Worm (Caenorhabditis elegans) whole organism, young adult: ENCODE results near the gene nhr-267.

Experiments
- B0261.1 ChIP-seq: sonication (generic microtip); optimal IDR thresholded peaks from 2 replicates; lab custom pipeline; 2016; ENCODE audit warnings: mild to moderate bottlenecking, missing genetic modification characterization, moderate library complexity, missing compliant biosample characterization
- C06A6.2 ChIP-seq: fragments of 200-800 bp; sonication (Bioruptor generic); conservative IDR thresholded peaks from 2 replicates; pipeline ENCODE4 v1.3.6; 2022; ENCODE audit warnings: missing genetic modification characterization, missing compliant biosample characterization
- D2030.7 ChIP-seq: fragments of 200-800 bp; sonication (Bioruptor generic); IDR thresholded peaks from 2 replicates; pipeline ENCODE4 v1.3.6; 2022; ENCODE audit warnings: missing genetic modification reagents, missing genetic modification characterization, missing compliant biosample characterization
- F33H1.4 ChIP-seq: fragments of 200-800 bp; sonication (Bioruptor generic); IDR thresholded peaks from 2 replicates; pipeline ENCODE4 v1.3.6; 2022; ENCODE audit warnings: missing genetic modification reagents, missing genetic modification characterization, missing compliant biosample characterization
- F37B4.10 ChIP-seq: fragments of 200-800 bp; sonication (Bioruptor generic); IDR thresholded peaks from 2 replicates; pipeline ENCODE4 v1.3.6; 2022; ENCODE audit warnings: missing genetic modification characterization, missing compliant biosample characterization
- F49E8.2 ChIP-seq: sonication (generic microtip); optimal IDR thresholded peaks from 3 replicates; lab custom pipeline; 2017; ENCODE audit warnings: missing genetic modification characterization, mild to moderate bottlenecking, missing compliant biosample characterization, antibody characterized with exemption, moderate library complexity; ENCODE audit not compliant: insufficient read depth
- F52B5.7 ChIP-seq: sonication (generic microtip); optimal IDR thresholded peaks from 2 replicates; lab custom pipeline; 2016; ENCODE audit warnings: mild to moderate bottlenecking, missing genetic modification characterization, missing compliant biosample characterization
- F55B11.4 ChIP-seq: sonication (generic microtip); optimal IDR thresholded peaks from 2 replicates; lab custom pipeline; 2016; ENCODE audit warnings: missing compliant biosample characterization, missing genetic modification characterization, borderline replicate concordance; ENCODE audit not compliant: insufficient read depth
- K12H6.12 ChIP-seq: fragments of 200-800 bp; sonication (Bioruptor generic); optimal IDR thresholded peaks from 2 replicates; lab custom pipeline; 2018; ENCODE audit warnings: mild to moderate bottlenecking, missing genetic modification characterization, missing compliant biosample characterization
- Y53F4B.3 ChIP-seq: fragments of 200-800 bp; sonication (Bioruptor generic); IDR thresholded peaks from 2 replicates; pipeline ENCODE4 v1.3.6; 2022; ENCODE audit warnings: missing genetic modification reagents, missing genetic modification characterization, missing compliant biosample characterization
- Y56A3A.18 ChIP-seq: fragments of 200-800 bp; sonication (Bioruptor generic); IDR thresholded peaks from 2 replicates; pipeline ENCODE4 v1.3.6; 2022; ENCODE audit warnings: missing genetic modification reagents, missing genetic modification characterization, missing compliant biosample characterization
- ama-1 ChIP-seq, 3 experiments: fragments of 150-350 bp in 1 of 3; sonication (generic microtip) in 2 of 3; optimal IDR thresholded peaks; 2 replicates each; lab custom pipeline; 2014 to 2018; ENCODE audit warnings: missing biosample characterization in 2 of 3, missing genetic modification characterization in 2 of 3, missing genetic modification reagents in 2 of 3
- atf-7 ChIP-seq: sonication (generic microtip); optimal IDR thresholded peaks from 2 replicates; lab custom pipeline; 2017; ENCODE audit warnings: mild to moderate bottlenecking, missing genetic modification characterization, missing compliant biosample characterization
- attf-5 ChIP-seq: fragments of 200-800 bp; sonication (Bioruptor generic); optimal IDR thresholded peaks from 2 replicates; lab custom pipeline; 2018; ENCODE audit warnings: mild to moderate bottlenecking, missing genetic modification characterization, missing compliant biosample characterization
- cebp-1 ChIP-seq, 2 experiments: fragments of 200-800 bp in 1 of 2; sonication (Bioruptor generic) in 1 of 2; sonication (generic microtip) in 1 of 2; IDR thresholded peaks in 1 of 2; optimal IDR thresholded peaks in 1 of 2; 2 replicates each; pipeline versions ENCODE4 v1.3.6 to Lab custom; 2017 to 2022; ENCODE audit warnings: missing compliant biosample characterization in 2 of 2, missing genetic modification characterization in 2 of 2, mild to moderate bottlenecking in 1 of 2, missing genetic modification reagents in 1 of 2, moderate library complexity in 1 of 2
- ceh-79 ChIP-seq: sonication (generic microtip); optimal IDR thresholded peaks from 2 replicates; lab custom pipeline; 2017; ENCODE audit warnings: mild to moderate bottlenecking, missing genetic modification characterization, missing compliant biosample characterization
- chd-7 ChIP-seq: sonication (generic microtip); optimal IDR thresholded peaks from 2 replicates; lab custom pipeline; 2016; ENCODE audit warnings: mild to moderate bottlenecking, missing genetic modification characterization, moderate library complexity, missing compliant biosample characterization
- die-1 ChIP-seq: sonication (generic microtip); optimal IDR thresholded peaks from 2 replicates; lab custom pipeline; 2016; ENCODE audit warnings: missing genotype, mild to moderate bottlenecking, missing genetic modification characterization, missing compliant biosample characterization
- egl-18 ChIP-seq: fragments of 200-800 bp; sonication (Bioruptor generic); IDR thresholded peaks from 2 replicates; pipeline ENCODE4 v1.3.6; 2022; ENCODE audit warnings: missing genetic modification reagents, missing genetic modification characterization, missing compliant biosample characterization
- ekl-4 ChIP-seq: fragments of 200-800 bp; sonication (Bioruptor generic); IDR thresholded peaks from 2 replicates; pipeline ENCODE4 v1.3.6; 2022; ENCODE audit warnings: missing genetic modification reagents, missing genetic modification characterization, missing compliant biosample characterization
- fkh-3 ChIP-seq: sonication (generic microtip); optimal IDR thresholded peaks from 2 replicates; lab custom pipeline; 2016; ENCODE audit warnings: mild to moderate bottlenecking, missing genetic modification characterization, missing compliant biosample characterization
- gei-17 ChIP-seq: fragments of 200-800 bp; sonication (Bioruptor generic); optimal IDR thresholded peaks from 2 replicates; lab custom pipeline; 2018; ENCODE audit warnings: mild to moderate bottlenecking, missing genetic modification characterization, missing compliant biosample characterization
- him-1 ChIP-seq: sonication (generic microtip); optimal IDR thresholded peaks from 2 replicates; lab custom pipeline; 2016; ENCODE audit warnings: missing genotype, missing genetic modification reagents, missing genetic modification characterization, missing compliant biosample characterization
- hlh-26 ChIP-seq: fragments of 200-800 bp; sonication (Bioruptor generic); conservative IDR thresholded peaks from 2 replicates; pipeline ENCODE4 v1.3.6; 2022; ENCODE audit warnings: missing genetic modification reagents, missing genetic modification characterization, missing compliant biosample characterization
- hmg-1.2 ChIP-seq: fragments of 200-800 bp; sonication (Bioruptor generic); IDR thresholded peaks from 2 replicates; pipeline ENCODE4 v1.3.6; 2022; ENCODE audit warnings: missing genetic modification reagents, missing genetic modification characterization, missing compliant biosample characterization
- hsf-1 ChIP-seq: fragments of 200-800 bp; sonication (Bioruptor generic); IDR thresholded peaks from 2 replicates; pipeline ENCODE4 v1.3.6; 2022; ENCODE audit warnings: missing genetic modification reagents, missing genetic modification characterization, missing compliant biosample characterization
- lag-1 ChIP-seq: fragments of 200-800 bp; sonication (Bioruptor generic); IDR thresholded peaks from 2 replicates; pipeline ENCODE4 v1.3.6; 2022; ENCODE audit warnings: missing genetic modification reagents, missing genetic modification characterization, missing compliant biosample characterization
- lin-35 ChIP-seq, 3 experiments: fragments of 150-350 bp in 2 of 3; sonication (generic microtip) in 1 of 3; optimal IDR thresholded peaks; 2 replicates each; lab custom pipeline; 2014 to 2018; ENCODE audit warnings: missing biosample characterization in 3 of 3, missing genetic modification characterization in 3 of 3, missing genetic modification reagents in 3 of 3
- lin-40 ChIP-seq: sonication (generic microtip); optimal IDR thresholded peaks from 2 replicates; lab custom pipeline; 2016; ENCODE audit warnings: missing genetic modification characterization, mild to moderate bottlenecking, missing compliant biosample characterization, missing genotype, missing genetic modification reagents
- lsl-1 ChIP-seq: fragments of 200-800 bp; sonication (Bioruptor generic); optimal IDR thresholded peaks from 2 replicates; lab custom pipeline; 2018; ENCODE audit warnings: mild to moderate bottlenecking, missing genetic modification characterization, moderate library complexity, missing compliant biosample characterization
- madf-6 ChIP-seq: fragments of 200-800 bp; sonication (Bioruptor generic); IDR thresholded peaks from 2 replicates; pipeline ENCODE4 v1.3.6; 2022; ENCODE audit warnings: missing genetic modification reagents, missing genetic modification characterization, missing compliant biosample characterization
- madf-8 ChIP-seq: fragments of 200-800 bp; sonication (Bioruptor generic); conservative IDR thresholded peaks from 2 replicates; pipeline ENCODE4 v1.3.6; 2022; ENCODE audit warnings: missing genetic modification reagents, missing genetic modification characterization, missing compliant biosample characterization
- pha-4 ChIP-seq: fragments of 150-350 bp; sonication (generic microtip); optimal IDR thresholded peaks from 2 replicates; lab custom pipeline; 2014; ENCODE audit warnings: missing biosample characterization, missing genetic modification reagents, missing genetic modification characterization
- repo-1 ChIP-seq: sonication (generic microtip); optimal IDR thresholded peaks from 2 replicates; lab custom pipeline; 2017; ENCODE audit warnings: mild to moderate bottlenecking, missing genetic modification characterization, missing compliant biosample characterization
- rpc-1 ChIP-seq, 2 experiments: fragments of 150-350 bp in 1 of 2; sonication (generic microtip) in 1 of 2; optimal IDR thresholded peaks; 2 replicates each; lab custom pipeline; 2014 to 2018; ENCODE audit warnings: missing biosample characterization in 1 of 2, missing genetic modification characterization in 1 of 2, missing genetic modification reagents in 1 of 2, missing genotype in 1 of 2
- snpc-1.3 ChIP-seq: sonication (generic microtip); optimal IDR thresholded peaks from 2 replicates; lab custom pipeline; 2017; ENCODE audit warnings: missing genetic modification characterization, mild to moderate bottlenecking, missing compliant biosample characterization, antibody characterized with exemption, moderate library complexity, missing genotype, missing genetic modification reagents; ENCODE audit not compliant: insufficient read depth
- snpc-3.4 ChIP-seq: sonication (generic microtip); optimal IDR thresholded peaks from 2 replicates; lab custom pipeline; 2017; ENCODE audit warnings: missing genetic modification characterization, mild to moderate bottlenecking, missing compliant biosample characterization, antibody characterized with exemption, moderate library complexity, missing genotype, missing genetic modification reagents
- tlf-1 ChIP-seq: fragments of 200-800 bp; sonication (Bioruptor generic); optimal IDR thresholded peaks from 2 replicates; lab custom pipeline; 2018; ENCODE audit warnings: mild to moderate bottlenecking, missing genetic modification characterization, missing compliant biosample characterization
- zfh-2 ChIP-seq: fragments of 200-800 bp; sonication (Bioruptor generic); conservative IDR thresholded peaks from 2 replicates; pipeline ENCODE4 v1.3.6; 2022; ENCODE audit warnings: missing genetic modification reagents, missing genetic modification characterization, missing compliant biosample characterization
- ztf-18 ChIP-seq: sonication (generic microtip); optimal IDR thresholded peaks from 2 replicates; lab custom pipeline; 2016; ENCODE audit warnings: missing genotype, mild to moderate bottlenecking, missing genetic modification characterization, missing compliant biosample characterization
- ztf-22 ChIP-seq: fragments of 200-800 bp; sonication (Bioruptor generic); optimal IDR thresholded peaks from 2 replicates; lab custom pipeline; 2018; ENCODE audit warnings: mild to moderate bottlenecking, missing genetic modification characterization, moderate library complexity, missing compliant biosample characterization
- ztf-26 ChIP-seq: sonication (generic microtip); optimal IDR thresholded peaks from 2 replicates; lab custom pipeline; 2017; ENCODE audit warnings: missing genetic modification characterization, missing compliant biosample characterization
- ztf-6 ChIP-seq: fragments of 200-800 bp; sonication (Bioruptor generic); IDR thresholded peaks from 2 replicates; pipeline ENCODE4 v1.3.6; 2022; ENCODE audit warnings: missing genetic modification reagents, missing genetic modification characterization, missing compliant biosample characterization

The nhr-267 gene

ce11 chrIV:9322489-9322888, 36.3 kb upstream of the nhr-267 start (continued):
- TF ChIP-seq K12H6.12 (tag; lab: Kevin White, UChicago) = no peak
- peak; percentile 69 for TF ChIP-seq ceh-79 (tag; lab: Kevin White, UChicago)
- no peak for TF ChIP-seq ztf-22 (GFP tag; lab: Kevin White, UChicago)
- peak; percentile 72 for TF ChIP-seq ekl-4 (GFP tag; lab: Robert Waterston, UW)
- TF ChIP-seq fkh-3 (tag; lab: Kevin White, UChicago) = no peak
- no peak for TF ChIP-seq snpc-1.3 (tag; lab: Kevin White, UChicago)
- peak; percentile 32 for TF ChIP-seq repo-1
- TF ChIP-seq D2030.7 (GFP tag; lab: Robert Waterston, UW) = no peak
- TF ChIP-seq lag-1 = 0 out of 2 replicates have a peak, but pooled peaks have one; percentile 57
- no peak for TF ChIP-seq ztf-26 (tag; lab: Kevin White, UChicago)
- no peak for TF ChIP-seq F37B4.10 (GFP tag; lab: Robert Waterston, UW)
- TF ChIP-seq chd-7 (tag; lab: Kevin White, UChicago) = peak; percentile 13
- no peak for TF ChIP-seq C06A6.2 (GFP tag; lab: Robert Waterston, UW)
- peak in 1 of 3 experiments; percentile 36 for TF ChIP-seq lin-35 (GFP tag; optimal IDR thresholded peaks at IDR 0.05; lab: Kevin White, UChicago)

- TF ChIP-seq gei-17 (GFP tag; lab: Kevin White, UChicago) (no peak), attf-5 (peak; percentile 82), snpc-3.4 (tag; lab: Kevin White, UChicago) (no peak), ztf-26 (tag; lab: Kevin White, UChicago) (no peak), tlf-1 (no peak), madf-6 (GFP tag; lab: Robert Waterston, UW) (no peak), hsf-1 (no peak), Y56A3A.18 (GFP tag; lab: Robert Waterston, UW) (no peak), F37B4.10 (GFP tag; lab: Robert Waterston, UW) (no peak), hmg-1.2 (GFP tag; lab: Robert Waterston, UW) (no peak), ztf-6 (GFP tag; lab: Robert Waterston, UW) (no peak), Y53F4B.3 (no peak), lsl-1 (GFP tag; lab: Kevin White, UChicago) (peak; percentile 0), ceh-79 (tag; lab: Kevin White, UChicago) (no peak), pha-4 (tag; lab: Kevin White, UChicago) (no peak), zfh-2 (GFP tag; lab: Robert Waterston, UW) (no peak), lin-40 (tag; lab: Kevin White, UChicago) (no peak), die-1 (no peak), hlh-26 (no peak), ama-1 (optimal IDR thresholded peaks at IDR 0.05; lab: Kevin White, UChicago) (no peak), ama-1 (GFP tag; optimal IDR thresholded peaks at IDR 0.05; lab: Kevin White, UChicago) (no peak), egl-18 (GFP tag; lab: Robert Waterston, UW) (no peak), ekl-4 (GFP tag; lab: Robert Waterston, UW) (0 out of 2 replicates have a peak, but pooled peaks have one; percentile 28), rpc-1 (optimal IDR thresholded peaks at IDR 0.05; lab: Kevin White, UChicago) (no peak), rpc-1 (tag; optimal IDR thresholded peaks at IDR 0.05; lab: Kevin White, UChicago) (no peak), cebp-1 (GFP tag; IDR thresholded peaks at IDR 0.05; lab: Robert Waterston, UW) (peak; percentile 82), cebp-1 (tag; optimal IDR thresholded peaks at IDR 0.05; lab: Kevin White, UChicago) (peak; percentile 98), F55B11.4 (tag; lab: Kevin White, UChicago) (no peak), madf-8 (no peak), F33H1.4 (GFP tag; lab: Robert Waterston, UW) (no peak), ztf-22 (GFP tag; lab: Kevin White, UChicago) (no peak), F52B5.7 (tag; lab: Kevin White, UChicago) (no peak), him-1 (peak; percentile 33), B0261.1 (tag; lab: Kevin White, UChicago) (no peak), F49E8.2 (tag; lab: Kevin White, UChicago) (no peak), snpc-1.3 (tag; lab: Kevin White, UChicago) (no peak), atf-7 (no peak), ztf-18 (peak; percentile 13)
Observed at ce11 chrIV:9321039-9321851, 35.0 kb upstream of the nhr-267 start, which contains the start of the genes F49C12.12 and vha-17. Gene F49C12.12, minus strand, starts transcription at chrIV:9321089. Gene vha-17, plus strand, starts transcription at chrIV:9321801.
